Worm (Caenorhabditis elegans) whole organism, L3 larva: ENCODE measurements around the gene snap-29.

Source experiments
- R02D3.7 ChIP-seq: fragments of 150-350 bp; optimal IDR thresholded peaks from 2 replicates; lab custom pipeline; 2014; ENCODE audit warnings: missing biosample characterization, missing genetic modification characterization
- ceh-28 ChIP-seq: fragments of 150-350 bp; optimal IDR thresholded peaks from 2 replicates; lab custom pipeline; 2014; ENCODE audit warnings: missing biosample characterization, missing genetic modification reagents, missing genetic modification characterization
- elt-1 ChIP-seq: fragments of 150-350 bp; optimal IDR thresholded peaks from 2 replicates; lab custom pipeline; 2014; ENCODE audit warnings: missing biosample characterization, missing genetic modification characterization
- elt-3 ChIP-seq, 3 experiments: fragments of 150-350 bp in 1 of 3; sonication (generic microtip) in 2 of 3; optimal IDR thresholded peaks; 2 replicates in 2 of 3; 4 replicates in 1 of 3; lab custom pipeline; 2014 to 2017; ENCODE audit warnings: missing biosample characterization in 3 of 3, missing genetic modification characterization in 3 of 3
- nfya-1 ChIP-seq: sonication (generic microtip); optimal IDR thresholded peaks from 2 replicates; lab custom pipeline; 2017; ENCODE audit warnings: missing genetic modification characterization, mild to moderate bottlenecking, missing compliant biosample characterization, antibody characterized with exemption, moderate library complexity; ENCODE audit not compliant: insufficient read depth
- nhr-11 ChIP-seq: fragments of 150-350 bp; optimal IDR thresholded peaks from 2 replicates; lab custom pipeline; 2014; ENCODE audit warnings: missing biosample characterization, missing genetic modification characterization
- nhr-28 ChIP-seq: fragments of 150-350 bp; optimal IDR thresholded peaks from 2 replicates; lab custom pipeline; 2014; ENCODE audit warnings: missing biosample characterization, missing genetic modification characterization
- nhr-67 ChIP-seq: fragments of 150-350 bp; optimal IDR thresholded peaks from 2 replicates; lab custom pipeline; 2014; ENCODE audit warnings: missing biosample characterization, missing genetic modification characterization
- nhr-76 ChIP-seq: fragments of 150-350 bp; sonication (generic microtip); optimal IDR thresholded peaks from 5 replicates; lab custom pipeline; 2014; ENCODE audit warnings: missing biosample characterization, missing genetic modification characterization
- pha-4 ChIP-seq: fragments of 150-350 bp; optimal IDR thresholded peaks from 2 replicates; lab custom pipeline; 2014; ENCODE audit warnings: missing biosample characterization, missing genetic modification reagents, missing genetic modification characterization
- sea-2 ChIP-seq: fragments of 150-350 bp; sonication (generic microtip); optimal IDR thresholded peaks from 4 replicates; lab custom pipeline; 2014; ENCODE audit warnings: missing biosample characterization, missing genetic modification reagents, missing genetic modification characterization
- skn-1 ChIP-seq: fragments of 150-350 bp; optimal IDR thresholded peaks from 2 replicates; lab custom pipeline; 2014; ENCODE audit warnings: missing biosample characterization, missing genetic modification characterization
- tbx-2 ChIP-seq: sonication (generic microtip); optimal IDR thresholded peaks from 2 replicates; lab custom pipeline; 2016; ENCODE audit warnings: mild to moderate bottlenecking, missing genetic modification characterization, missing compliant biosample characterization
- unc-62 ChIP-seq: fragments of 150-350 bp; sonication (generic microtip); optimal IDR thresholded peaks from 4 replicates; lab custom pipeline; 2014; ENCODE audit warnings: missing biosample characterization, missing genetic modification reagents, missing genetic modification characterization

DNA sequence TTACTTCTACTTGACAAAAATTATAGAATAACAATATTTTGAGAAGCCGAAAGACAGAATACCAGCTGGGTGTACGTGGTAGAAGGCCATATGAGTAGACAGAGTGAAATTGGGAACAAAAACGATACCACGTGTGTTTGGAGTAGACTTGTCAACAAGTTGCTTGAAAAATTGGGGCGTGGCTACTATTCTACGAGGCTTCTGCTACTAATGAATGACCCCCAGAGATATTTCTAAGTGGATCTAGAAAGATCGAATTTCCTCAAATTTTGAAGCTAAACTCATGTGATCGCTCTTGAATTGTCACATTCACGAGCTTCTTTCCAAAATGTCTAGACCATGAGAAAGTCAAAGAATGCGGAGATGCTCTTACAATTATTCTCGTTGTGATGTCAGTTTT, 14.0 kb upstream of the snap-29 start:
- no peak for TF ChIP-seq sea-2 (GFP tag; lab: Kevin White, UChicago)
- TF ChIP-seq skn-1 (tag; lab: Kevin White, UChicago) = no peak
- TF ChIP-seq unc-62 (GFP tag; lab: Kevin White, UChicago) = no peak
- no peak for TF ChIP-seq elt-1 (tag; lab: Kevin White, UChicago)
- TF ChIP-seq elt-3 (tag; optimal IDR thresholded peaks at IDR 0.05; lab: Kevin White, UChicago) = no peak
- TF ChIP-seq ceh-28 (tag; lab: Kevin White, UChicago) = no peak
- TF ChIP-seq nhr-11 (tag; lab: Kevin White, UChicago) = no peak
- no peak for TF ChIP-seq nhr-76 (tag; lab: Kevin White, UChicago)
- no peak for TF ChIP-seq nhr-28
- no peak for TF ChIP-seq nhr-67 (tag; lab: Kevin White, UChicago)
- no peak for TF ChIP-seq tbx-2
- TF ChIP-seq pha-4 = no peak
- TF ChIP-seq nfya-1 = no peak
- no peak for TF ChIP-seq R02D3.7 (tag; lab: Kevin White, UChicago)
